Fruit fly (Drosophila melanogaster): ENCODE measurements around the gene wupA.

wupA gene

dm6 chrX:18085470-18085797, 31.3 kb downstream of the wupA start, which contains the start of gene Ada3 (continued):
- TF ChIP-seq CG10979 (tag; optimal IDR thresholded peaks at IDR 0.05) = peak; percentile 57
- peak; percentile 74 for TF ChIP-seq CG2678 (tag; optimal IDR thresholded peaks at IDR 0.05)
- TF ChIP-seq CG11398 (GFP tag; optimal IDR thresholded peaks at IDR 0.05) = peak; percentile 41
- peak; percentile 74 for TF ChIP-seq CG13775 (GFP tag; optimal IDR thresholded peaks at IDR 0.05)
- no peak for TF ChIP-seq pfk (GFP tag; optimal IDR thresholded peaks at IDR 0.05)
- peak; percentile 40; the same call in 1 of the 3 replicates for TF ChIP-seq B-H1 (GFP tag; IDR thresholded peaks at IDR 0.05)
- TF ChIP-seq Sox100B (GFP tag; optimal IDR thresholded peaks at IDR 0.05) = peak; percentile 71
- TF ChIP-seq CG2199 (GFP tag; IDR thresholded peaks at IDR 0.05) = no peak
- 0 out of 3 replicates have a peak, but pooled peaks have one; percentile 61 for TF ChIP-seq Mrtf (GFP tag; IDR thresholded peaks at IDR 0.05)
- peak; percentile 61 for TF ChIP-seq lbe (GFP tag; optimal IDR thresholded peaks at IDR 0.05)
- TF ChIP-seq otp (GFP tag; IDR thresholded peaks at IDR 0.05) = no peak; the same call in 2 of the 3 replicates
- peak; percentile 28 for TF ChIP-seq Mes4 (GFP tag; optimal IDR thresholded peaks at IDR 0.05)
- peak; percentile 73 for TF ChIP-seq pho (GFP tag; optimal IDR thresholded peaks at IDR 0.05)
- TF ChIP-seq CG13894 (tag; optimal IDR thresholded peaks at IDR 0.05) = peak; percentile 15
- peak; percentile 59; the same call in 1 of the 2 replicates for TF ChIP-seq CG31224 (GFP tag; IDR thresholded peaks at IDR 0.05)
- TF ChIP-seq CG9727 (GFP tag; optimal IDR thresholded peaks at IDR 0.05) = peak; percentile 74
- TF ChIP-seq Deaf1 (tag; optimal IDR thresholded peaks at IDR 0.05) = peak; percentile 48
- no peak for TF ChIP-seq unc-4 (GFP tag; IDR thresholded peaks at IDR 0.05; ENCODE audit: partially characterized antibody)
- TF ChIP-seq row (GFP tag; IDR thresholded peaks at IDR 0.05) = peak; percentile 88
- peak; percentile 87 for TF ChIP-seq bab2 (GFP tag; optimal IDR thresholded peaks at IDR 0.05)
- peak; percentile 74 for TF ChIP-seq CG9609 (GFP tag; optimal IDR thresholded peaks at IDR 0.05)
- TF ChIP-seq CG4730 (GFP tag; IDR thresholded peaks at IDR 0.05) = peak; percentile 58; the same call in 1 of the 2 replicates
- TF ChIP-seq CG16779 (GFP tag; IDR thresholded peaks at IDR 0.05) = peak; percentile 23; the same call in 1 of the 2 replicates
- TF ChIP-seq Ptx1 (GFP tag; IDR thresholded peaks at IDR 0.05) = peak; percentile 75
- TF ChIP-seq sim (GFP tag; IDR thresholded peaks at IDR 0.05) = 0 out of 2 replicates have a peak, but pooled peaks have one; percentile 22

- no peak for TF ChIP-seq CG2678 (tag; optimal IDR thresholded peaks at IDR 0.05)
- TF ChIP-seq hkb (optimal IDR thresholded peaks at IDR 0.05) = no peak
- 0 out of 2 replicates have a peak, but pooled peaks have one; percentile 27 for TF ChIP-seq hkb (GFP tag; IDR thresholded peaks at IDR 0.05)
- TF ChIP-seq row (GFP tag; IDR thresholded peaks at IDR 0.05) = 0 out of 3 replicates have a peak, but pooled peaks have one; percentile 12
- TF ChIP-seq Elba2 (GFP tag; optimal IDR thresholded peaks at IDR 0.05) = peak; percentile 70
- peak; percentile 83 for TF ChIP-seq CG3065 (GFP tag; optimal IDR thresholded peaks at IDR 0.05)
- TF ChIP-seq D19A (tag; optimal IDR thresholded peaks at IDR 0.05) = peak; percentile 86
- TF ChIP-seq Adf1 (GFP tag; IDR thresholded peaks at IDR 0.05) = peak; percentile 32; the same call in 1 of the 2 replicates
- peak; percentile 15; the same call in 1 of the 3 replicates for TF ChIP-seq ci (GFP tag; IDR thresholded peaks at IDR 0.05)
- TF ChIP-seq CG2199 (GFP tag; IDR thresholded peaks at IDR 0.05) = peak; percentile 11; the same call in 1 of the 3 replicates
- TF ChIP-seq CG16813 (GFP tag; IDR thresholded peaks at IDR 0.05; ENCODE audit: partially characterized antibody) = peak; percentile 15; the same call in 1 of the 3 replicates
- TF ChIP-seq chinmo (GFP tag; IDR thresholded peaks at IDR 0.05; ENCODE audit: partially characterized antibody) = 0 out of 4 replicates have a peak, but pooled peaks have one; percentile 34
- peak; percentile 22 for TF ChIP-seq Ets65A (GFP tag)
- TF ChIP-seq H15 (GFP tag; IDR thresholded peaks at IDR 0.05) = no peak
- TF ChIP-seq CG17361 (GFP tag; IDR thresholded peaks at IDR 0.05) = 0 out of 3 replicates have a peak, but pooled peaks have one; percentile 13
- TF ChIP-seq Jarid2 (GFP tag; optimal IDR thresholded peaks at IDR 0.05) = peak; percentile 50
- peak; percentile 80 for TF ChIP-seq crol (GFP tag; IDR thresholded peaks at IDR 0.05)
- 0 out of 3 replicates have a peak, but pooled peaks have one; percentile 7 for TF ChIP-seq Opbp (GFP tag; IDR thresholded peaks at IDR 0.05; ENCODE audit: partially characterized antibody)
- TF ChIP-seq CG12769 (tag; optimal IDR thresholded peaks at IDR 0.05) = peak; percentile 25
- TF ChIP-seq CG8944 (GFP tag; optimal IDR thresholded peaks at IDR 0.05) = no peak
- peak; percentile 26 for TF ChIP-seq cg (GFP tag; optimal IDR thresholded peaks at IDR 0.05)
- TF ChIP-seq nerfin-2 (GFP tag; IDR thresholded peaks at IDR 0.05; ENCODE audit: partially characterized antibody) = no peak
- TF ChIP-seq GATAe (GFP tag; conservative IDR thresholded peaks at IDR 0.05) = no peak
- peak; percentile 66; the same call in 1 of the 2 replicates for TF ChIP-seq CG4360 (GFP tag; IDR thresholded peaks at IDR 0.05)
- no peak for TF ChIP-seq Eip74EF (GFP tag; optimal IDR thresholded peaks at IDR 0.05)
- TF ChIP-seq zfh1 (GFP tag; IDR thresholded peaks at IDR 0.05) = peak; percentile 15; the same call in 1 of the 3 replicates
Measured at dm6 chrX:18084614-18085469, 31.9 kb downstream of the wupA start.
